Fruit fly (Drosophila melanogaster) whole organism, embryonic: ENCODE results near the gene NfI.

Source experiments
- Atf3 ChIP-seq: fragments of 200-800 bp; sonication (Bioruptor generic); optimal IDR thresholded peaks from 3 replicates; lab custom pipeline; 2016; ENCODE audit warnings: missing biosample characterization, missing genetic modification characterization
- BEAF-32 ChIP-seq: fragments of 200-800 bp; sonication (Bioruptor generic); optimal IDR thresholded peaks from 3 replicates; lab custom pipeline; 2017; ENCODE audit warnings: missing biosample characterization, missing genetic modification characterization, mild to moderate bottlenecking, moderate library complexity, missing genetic modification reagents
- CG10267 ChIP-seq: fragments of 200-800 bp; sonication (Bioruptor generic); optimal IDR thresholded peaks from 2 replicates; lab custom pipeline; 2018; ENCODE audit warnings: missing biosample characterization, mild to moderate bottlenecking, missing genetic modification characterization, moderate library complexity
- CG11085 ChIP-seq: fragments of 200-800 bp; sonication (Bioruptor generic); IDR thresholded peaks from 2 replicates; pipeline ENCODE4 v1.3.6; 2022; ENCODE audit warnings: missing biosample characterization, missing genetic modification characterization
- CG11093 ChIP-seq: fragments of 200-800 bp; sonication (Bioruptor generic); IDR thresholded peaks from 3 replicates; pipeline ENCODE4 v1.3.6; 2022; ENCODE audit warnings: missing biosample characterization, missing genetic modification characterization
- CG11398 ChIP-seq: fragments of 200-800 bp; sonication (Bioruptor generic); optimal IDR thresholded peaks from 2 replicates; lab custom pipeline; 2016; ENCODE audit warnings: missing biosample characterization, missing genetic modification characterization
- CG12769 ChIP-seq: fragments of 200-800 bp; sonication (Bioruptor generic); optimal IDR thresholded peaks from 2 replicates; lab custom pipeline; 2019; ENCODE audit warnings: missing biosample characterization, mild to moderate bottlenecking, missing genetic modification characterization, moderate library complexity
- CG14710 ChIP-seq: fragments of 200-800 bp; sonication (Bioruptor generic); optimal IDR thresholded peaks from 3 replicates; lab custom pipeline; 2019; ENCODE audit warnings: missing biosample characterization, mild to moderate bottlenecking, missing genetic modification characterization, moderate library complexity
- CG14860 ChIP-seq: fragments of 200-800 bp; sonication (Bioruptor generic); IDR thresholded peaks from 3 replicates; pipeline ENCODE4 v1.3.6; 2022; ENCODE audit warnings: missing biosample characterization, missing genetic modification characterization; ENCODE audit not compliant: partially characterized antibody
- CG16779 ChIP-seq: fragments of 200-800 bp; sonication (Bioruptor generic); IDR thresholded peaks from 2 replicates; pipeline ENCODE4 v1.3.6; 2022; ENCODE audit warnings: missing biosample characterization, missing genetic modification characterization
- CG18764 ChIP-seq: fragments of 200-800 bp; sonication (Bioruptor generic); optimal IDR thresholded peaks from 3 replicates; lab custom pipeline; 2016; ENCODE audit warnings: missing biosample characterization, missing genetic modification characterization
- CG2712 ChIP-seq: fragments of 200-800 bp; optimal IDR thresholded peaks from 3 replicates; lab custom pipeline; 2019; ENCODE audit warnings: missing biosample characterization, mild to moderate bottlenecking, missing genetic modification characterization, moderate library complexity
- CG3838 ChIP-seq: fragments of 200-800 bp; sonication (Bioruptor generic); optimal IDR thresholded peaks from 3 replicates; lab custom pipeline; 2016; ENCODE audit warnings: missing biosample characterization, missing genetic modification characterization
- CG4360 ChIP-seq: fragments of 200-800 bp; sonication (Bioruptor generic); IDR thresholded peaks from 2 replicates; pipeline ENCODE4 v1.3.6; 2022; ENCODE audit warnings: missing biosample characterization, missing genetic modification characterization
- CG6854 ChIP-seq: fragments of 200-800 bp; sonication (Bioruptor generic); optimal IDR thresholded peaks from 3 replicates; lab custom pipeline; 2017; ENCODE audit warnings: missing biosample characterization, mild to moderate bottlenecking, missing genetic modification characterization
- CG7271 ChIP-seq: fragments of 200-800 bp; sonication (Bioruptor generic); optimal IDR thresholded peaks from 2 replicates; lab custom pipeline; 2018; ENCODE audit warnings: missing biosample characterization, mild to moderate bottlenecking, missing genetic modification characterization, moderate library complexity
- CG7372 ChIP-seq: fragments of 200-800 bp; sonication (Bioruptor generic); IDR thresholded peaks from 2 replicates; pipeline ENCODE4 v1.3.6; 2022; ENCODE audit warnings: missing biosample characterization, missing genetic modification characterization
- CrebB ChIP-seq: fragments of 200-800 bp; sonication (Bioruptor generic); optimal IDR thresholded peaks from 3 replicates; lab custom pipeline; 2018; ENCODE audit warnings: missing biosample characterization, mild to moderate bottlenecking, missing genetic modification characterization
- Drgx ChIP-seq: fragments of 200-800 bp; sonication (Bioruptor generic); IDR thresholded peaks from 2 replicates; pipeline ENCODE4 v1.3.6; 2022; ENCODE audit warnings: missing biosample characterization, missing genetic modification characterization
- ERR ChIP-seq: fragments of 200-800 bp; sonication (Bioruptor generic); optimal IDR thresholded peaks from 2 replicates; lab custom pipeline; 2016; ENCODE audit warnings: missing biosample characterization, missing genetic modification characterization
- GATAe ChIP-seq: fragments of 200-800 bp; sonication (Bioruptor generic); conservative IDR thresholded peaks from 2 replicates; pipeline ENCODE4 v1.3.6; 2022; ENCODE audit warnings: missing biosample characterization, missing genetic modification characterization
- HHEX ChIP-seq: fragments of 200-800 bp; sonication (Bioruptor generic); optimal IDR thresholded peaks from 3 replicates; lab custom pipeline; 2017; ENCODE audit warnings: missing biosample characterization, mild to moderate bottlenecking, missing genetic modification characterization, missing genetic modification reagents
- HLH4C ChIP-seq: fragments of 200-800 bp; sonication (Bioruptor generic); IDR thresholded peaks from 3 replicates; pipeline ENCODE4 v1.3.6; 2022; ENCODE audit warnings: missing biosample characterization, missing genetic modification characterization; ENCODE audit not compliant: partially characterized antibody
- Kr ChIP-seq: fragments of 200-800 bp; sonication (Bioruptor generic); optimal IDR thresholded peaks from 2 replicates; lab custom pipeline; 2017; ENCODE audit warnings: missing biosample characterization, mild to moderate bottlenecking, missing genetic modification characterization
- Lpt ChIP-seq: fragments of >200 bp; optimal IDR thresholded peaks from 2 replicates; lab custom pipeline; 2018; ENCODE audit warnings: missing biosample characterization, missing genetic modification characterization
- Meics ChIP-seq: fragments of 200-800 bp; sonication (Bioruptor generic); optimal IDR thresholded peaks from 2 replicates; lab custom pipeline; 2017; ENCODE audit warnings: missing biosample characterization, mild to moderate bottlenecking, missing genetic modification characterization
- Pdp1 ChIP-seq, 2 experiments: fragments of 200-800 bp; sonication (Bioruptor generic); optimal IDR thresholded peaks; 3 replicates each; lab custom pipeline; 2016; ENCODE audit warnings: missing biosample characterization in 2 of 2, missing genetic modification characterization in 2 of 2, mild to moderate bottlenecking in 1 of 2, moderate library complexity in 1 of 2
- Poxn ChIP-seq: fragments of 200-800 bp; sonication (Bioruptor generic); IDR thresholded peaks from 2 replicates; pipeline ENCODE4 v1.3.6; 2022; ENCODE audit warnings: missing biosample characterization, missing genetic modification characterization
- Sox102F ChIP-seq: fragments of 200-800 bp; sonication (Bioruptor generic); optimal IDR thresholded peaks from 2 replicates; lab custom pipeline; 2018; ENCODE audit warnings: missing biosample characterization, mild to moderate bottlenecking, missing genetic modification characterization, moderate library complexity
- Sry-δ ChIP-seq: fragments of 200-800 bp; sonication (Bioruptor generic); optimal IDR thresholded peaks from 2 replicates; lab custom pipeline; 2016; ENCODE audit warnings: missing biosample characterization, missing genetic modification characterization
- Stat92E ChIP-seq, 3 experiments: fragments of >200 bp in 2 of 3; fragments of 200-800 bp in 1 of 3; sonication (Bioruptor generic) in 1 of 3; optimal IDR thresholded peaks; 2 replicates each; lab custom pipeline; 2017 to 2019; ENCODE audit warnings: missing biosample characterization in 3 of 3, missing genetic modification characterization in 3 of 3, mild to moderate bottlenecking in 1 of 3, moderate library complexity in 1 of 3
- Vsx1 ChIP-seq: fragments of 200-800 bp; sonication (Bioruptor generic); optimal IDR thresholded peaks from 2 replicates; lab custom pipeline; 2017; ENCODE audit warnings: missing biosample characterization, mild to moderate bottlenecking, missing genetic modification characterization, missing genetic modification reagents
- Xrp1 ChIP-seq: fragments of 200-800 bp; sonication (Bioruptor generic); IDR thresholded peaks from 2 replicates; pipeline ENCODE4 v1.3.6; 2022; ENCODE audit warnings: missing biosample characterization, missing genetic modification characterization
- bab2 ChIP-seq: fragments of 200-800 bp; sonication (Bioruptor generic); optimal IDR thresholded peaks from 2 replicates; lab custom pipeline; 2016; ENCODE audit warnings: missing biosample characterization, missing genetic modification characterization
- bbx ChIP-seq: fragments of 200-800 bp; sonication (Bioruptor generic); IDR thresholded peaks from 2 replicates; pipeline ENCODE4 v1.3.6; 2022; ENCODE audit warnings: missing biosample characterization, missing genetic modification characterization; ENCODE audit not compliant: partially characterized antibody
- bigmax ChIP-seq: fragments of 200-800 bp; sonication (Bioruptor generic); optimal IDR thresholded peaks from 2 replicates; lab custom pipeline; 2018; ENCODE audit warnings: missing biosample characterization, mild to moderate bottlenecking, missing genetic modification characterization
- cato ChIP-seq: fragments of 200-800 bp; sonication (Bioruptor generic); optimal IDR thresholded peaks from 2 replicates; lab custom pipeline; 2016; ENCODE audit warnings: missing biosample characterization, missing genetic modification characterization, borderline replicate concordance
- crol ChIP-seq: fragments of 200-800 bp; sonication (Bioruptor generic); IDR thresholded peaks from 2 replicates; pipeline ENCODE4 v1.3.6; 2022; ENCODE audit warnings: missing biosample characterization, missing genetic modification characterization
- da ChIP-seq: fragments of 200-800 bp; sonication (Bioruptor generic); optimal IDR thresholded peaks from 2 replicates; lab custom pipeline; 2016; ENCODE audit warnings: missing biosample characterization, missing genetic modification characterization
- emc ChIP-seq: fragments of 200-800 bp; sonication (Bioruptor generic); optimal IDR thresholded peaks from 2 replicates; lab custom pipeline; 2016; ENCODE audit warnings: missing biosample characterization, missing genetic modification characterization
- ems ChIP-seq: fragments of 200-800 bp; sonication (Bioruptor generic); optimal IDR thresholded peaks from 3 replicates; lab custom pipeline; 2016; ENCODE audit warnings: missing biosample characterization, missing genetic modification characterization
- fd102C ChIP-seq: fragments of 200-800 bp; sonication (Bioruptor generic); optimal IDR thresholded peaks from 2 replicates; lab custom pipeline; 2018; ENCODE audit warnings: missing biosample characterization, mild to moderate bottlenecking, missing genetic modification characterization, moderate library complexity
- her ChIP-seq: fragments of 200-800 bp; sonication (Bioruptor generic); optimal IDR thresholded peaks from 2 replicates; lab custom pipeline; 2016; ENCODE audit warnings: missing biosample characterization, missing genetic modification characterization
- hth ChIP-seq: fragments of >200 bp; optimal IDR thresholded peaks from 2 replicates; lab custom pipeline; 2017; ENCODE audit warnings: inconsistent platforms
- ind ChIP-seq: fragments of 200-800 bp; sonication (Bioruptor generic); optimal IDR thresholded peaks from 3 replicates; lab custom pipeline; 2016; ENCODE audit warnings: missing biosample characterization, missing genetic modification characterization
- kay ChIP-seq: fragments of 200-800 bp; sonication (Bioruptor generic); optimal IDR thresholded peaks from 2 replicates; lab custom pipeline; 2016; ENCODE audit warnings: missing biosample characterization, missing genetic modification characterization
- nmo ChIP-seq: fragments of 200-800 bp; sonication (Bioruptor generic); optimal IDR thresholded peaks from 2 replicates; lab custom pipeline; 2018; ENCODE audit warnings: missing biosample characterization, mild to moderate bottlenecking, missing genetic modification characterization, moderate library complexity
- nom ChIP-seq: fragments of 200-800 bp; sonication (Bioruptor generic); optimal IDR thresholded peaks from 2 replicates; lab custom pipeline; 2017; ENCODE audit warnings: missing biosample characterization, missing genetic modification characterization, mild to moderate bottlenecking, moderate library complexity, missing genetic modification reagents
- prd ChIP-seq, 3 experiments: fragments of >200 bp in 2 of 3; fragments of 200-800 bp in 1 of 3; sonication (Bioruptor generic) in 1 of 3; optimal IDR thresholded peaks in 2 of 3; IDR thresholded peaks in 1 of 3; 2 replicates in 2 of 3; 3 replicates in 1 of 3; pipeline versions ENCODE4 v1.3.6 to Lab custom; 2017 to 2022; ENCODE audit warnings: missing biosample characterization in 1 of 3, missing genetic modification characterization in 1 of 3
- run ChIP-seq: fragments of 200-800 bp; sonication (Bioruptor generic); optimal IDR thresholded peaks from 3 replicates; lab custom pipeline; 2018; ENCODE audit warnings: missing biosample characterization, mild to moderate bottlenecking, missing genetic modification characterization
- toy ChIP-seq: fragments of 200-800 bp; sonication (Bioruptor generic); IDR thresholded peaks from 2 replicates; pipeline ENCODE4 v1.3.6; 2022; ENCODE audit warnings: missing biosample characterization, missing genetic modification characterization

Gene NfI

dm6 chr4:225824-226223, 50.3 kb downstream of the NfI start (continued):
- TF ChIP-seq ERR (GFP tag; lab: Kevin White, UChicago) = no peak
- no peak for TF ChIP-seq Stat92E (GFP tag; optimal IDR thresholded peaks at IDR 0.05; lab: Kevin White, UChicago)
- no peak for TF ChIP-seq Pdp1 (GFP tag; optimal IDR thresholded peaks at IDR 0.05; lab: Kevin White, UChicago)
- no peak for TF ChIP-seq CG14710 (tag; lab: Kevin White, UChicago)
- TF ChIP-seq prd (optimal IDR thresholded peaks at IDR 0.05; lab: Kevin White, UChicago) = no peak
- TF ChIP-seq prd (GFP tag; IDR thresholded peaks at IDR 0.05; lab: Robert Waterston, UW) = no peak
- TF ChIP-seq emc (GFP tag; lab: Kevin White, UChicago) = no peak
- peak; percentile 49 for TF ChIP-seq CrebB (tag; lab: Kevin White, UChicago)
- TF ChIP-seq HLH4C (GFP tag; lab: Robert Waterston, UW) = no peak
- no peak for TF ChIP-seq CG16779 (GFP tag; lab: Robert Waterston, UW)
- no peak for TF ChIP-seq Meics
- TF ChIP-seq Lpt (GFP tag; lab: Kevin White, UChicago) = no peak
- peak; percentile 4 for TF ChIP-seq CG3838
- peak; percentile 78 for TF ChIP-seq fd102C (GFP tag; lab: Kevin White, UChicago)
- peak; percentile 40; the same call in 1 of the 2 replicates for TF ChIP-seq Xrp1 (GFP tag; lab: Robert Waterston, UW)
- TF ChIP-seq CG11093 (GFP tag; lab: Robert Waterston, UW) = no peak
- TF ChIP-seq Kr (GFP tag; lab: Kevin White, UChicago) = no peak
- no peak for TF ChIP-seq CG14860 (GFP tag; lab: Robert Waterston, UW)
- no peak for TF ChIP-seq GATAe (GFP tag; lab: Robert Waterston, UW)
- TF ChIP-seq bigmax (GFP tag; lab: Kevin White, UChicago) = no peak
- TF ChIP-seq bab2 (GFP tag; lab: Kevin White, UChicago) = no peak
- peak; percentile 33 for TF ChIP-seq nom (GFP tag; lab: Kevin White, UChicago)
- no peak for TF ChIP-seq BEAF-32
- no peak for TF ChIP-seq ems
- TF ChIP-seq run (tag; lab: Kevin White, UChicago) = no peak
- TF ChIP-seq Sox102F (GFP tag; lab: Kevin White, UChicago) = no peak
- no peak for TF ChIP-seq her
- TF ChIP-seq CG4360 (GFP tag; lab: Robert Waterston, UW) = peak; percentile 30; the same call in 1 of the 2 replicates
- TF ChIP-seq CG18764 (GFP tag; lab: Kevin White, UChicago) = peak; percentile 13
- no peak for TF ChIP-seq Atf3 (GFP tag; lab: Kevin White, UChicago)
- no peak for TF ChIP-seq bbx (GFP tag; lab: Robert Waterston, UW)
- TF ChIP-seq HHEX (GFP tag; lab: Kevin White, UChicago) = no peak
- no peak for TF ChIP-seq Sry-δ
- no peak for TF ChIP-seq Poxn
- TF ChIP-seq CG10267 (tag; lab: Kevin White, UChicago) = no peak
- TF ChIP-seq CG7271 = peak; percentile 44
- TF ChIP-seq CG2712 (tag; lab: Kevin White, UChicago) = no peak
- TF ChIP-seq CG11085 (GFP tag; lab: Robert Waterston, UW) = no peak
- no peak for TF ChIP-seq ind
- TF ChIP-seq hth = no peak
- no peak for TF ChIP-seq CG6854 (GFP tag; lab: Kevin White, UChicago)
- TF ChIP-seq nmo (GFP tag; lab: Kevin White, UChicago) = no peak
- TF ChIP-seq Vsx1 (GFP tag; lab: Kevin White, UChicago) = peak; percentile 49
- no peak for TF ChIP-seq da (GFP tag; lab: Kevin White, UChicago)
- TF ChIP-seq kay (GFP tag; lab: Kevin White, UChicago) = no peak
- TF ChIP-seq Drgx (GFP tag; lab: Robert Waterston, UW) = no peak
- no peak for TF ChIP-seq toy (GFP tag; lab: Robert Waterston, UW)
- no peak for TF ChIP-seq cato (GFP tag; lab: Kevin White, UChicago)
- TF ChIP-seq CG11398 (GFP tag; lab: Kevin White, UChicago) = no peak
- no peak for TF ChIP-seq CG7372
- TF ChIP-seq crol (GFP tag; lab: Robert Waterston, UW) = no peak
- TF ChIP-seq CG12769 = peak; percentile 41
